Worm (Caenorhabditis elegans) whole organism, L2 larva: ENCODE measurements around the gene umps-1.

Experiments
- C34F6.9 ChIP-seq: fragments of 150-350 bp; optimal IDR thresholded peaks from 2 replicates; lab custom pipeline; 2014; ENCODE audit warnings: missing biosample characterization, missing genetic modification characterization
- F13H6.1 ChIP-seq: sonication (generic microtip); optimal IDR thresholded peaks from 2 replicates; lab custom pipeline; 2016; ENCODE audit warnings: missing genetic modification characterization, missing compliant biosample characterization
- R02D3.7 ChIP-seq: fragments of 150-350 bp; optimal IDR thresholded peaks from 2 replicates; lab custom pipeline; 2014; ENCODE audit warnings: missing biosample characterization, missing genetic modification characterization
- Y55F3AM.14 ChIP-seq: fragments of 200-800 bp; sonication (Bioruptor generic); optimal IDR thresholded peaks from 2 replicates; lab custom pipeline; 2018; ENCODE audit warnings: mild to moderate bottlenecking, missing genetic modification characterization, missing compliant biosample characterization
- ZK546.5 ChIP-seq: sonication (generic microtip); optimal IDR thresholded peaks from 2 replicates; lab custom pipeline; 2017; ENCODE audit warnings: missing biosample characterization, missing genetic modification characterization
- aly-2 ChIP-seq: fragments of 150-350 bp; optimal IDR thresholded peaks from 2 replicates; lab custom pipeline; 2014; ENCODE audit warnings: missing biosample characterization, missing genetic modification characterization
- ama-1 ChIP-seq: fragments of 150-350 bp; optimal IDR thresholded peaks from 2 replicates; lab custom pipeline; 2018; ENCODE audit warnings: inconsistent platforms
- blmp-1 ChIP-seq: sonication (generic microtip); optimal IDR thresholded peaks from 2 replicates; lab custom pipeline; 2017; ENCODE audit warnings: missing genetic modification characterization, mild to moderate bottlenecking, missing compliant biosample characterization, antibody characterized with exemption, moderate library complexity; ENCODE audit not compliant: insufficient read depth
- ceh-16 ChIP-seq: fragments of 150-350 bp; optimal IDR thresholded peaks from 2 replicates; lab custom pipeline; 2014; ENCODE audit warnings: missing biosample characterization, missing genetic modification characterization
- dmd-4 ChIP-seq: sonication (generic microtip); optimal IDR thresholded peaks from 2 replicates; lab custom pipeline; 2017; ENCODE audit warnings: missing biosample characterization, missing genetic modification characterization
- egl-27 ChIP-seq: sonication (generic microtip); optimal IDR thresholded peaks from 3 replicates; lab custom pipeline; 2017; ENCODE audit warnings: missing biosample characterization, missing genetic modification reagents, missing genetic modification characterization
- fos-1 ChIP-seq: fragments of 150-350 bp; optimal IDR thresholded peaks from 2 replicates; lab custom pipeline; 2014; ENCODE audit warnings: missing biosample characterization, missing genetic modification characterization
- lin-11 ChIP-seq: fragments of 150-350 bp; sonication (generic microtip); optimal IDR thresholded peaks from 2 replicates; lab custom pipeline; 2014; ENCODE audit warnings: missing biosample characterization, missing genetic modification characterization, inconsistent platforms, mixed read lengths
- lin-13 ChIP-seq: fragments of 150-350 bp; optimal IDR thresholded peaks from 2 replicates; lab custom pipeline; 2014; ENCODE audit warnings: missing biosample characterization, missing genetic modification reagents, missing genetic modification characterization
- lin-39 ChIP-seq: fragments of 150-350 bp; optimal IDR thresholded peaks from 2 replicates; lab custom pipeline; 2014; ENCODE audit warnings: missing biosample characterization, missing genetic modification reagents, missing genetic modification characterization
- lsy-2 ChIP-seq, 2 experiments: fragments of 150-350 bp in 1 of 2; sonication (generic microtip) in 1 of 2; optimal IDR thresholded peaks; 2 replicates each; lab custom pipeline; 2014 to 2017; ENCODE audit warnings: missing biosample characterization in 2 of 2, missing genetic modification characterization in 2 of 2
- mab-5 ChIP-seq: fragments of 150-350 bp; optimal IDR thresholded peaks from 2 replicates; lab custom pipeline; 2014; ENCODE audit warnings: missing biosample characterization, missing genetic modification characterization
- mbf-1 ChIP-seq: sonication (generic microtip); optimal IDR thresholded peaks from 2 replicates; lab custom pipeline; 2017; ENCODE audit warnings: missing biosample characterization, missing genetic modification characterization
- nhr-11 ChIP-seq: fragments of 150-350 bp; optimal IDR thresholded peaks from 2 replicates; lab custom pipeline; 2014; ENCODE audit warnings: missing biosample characterization, missing genetic modification characterization
- nhr-12 ChIP-seq: fragments of 150-350 bp; optimal IDR thresholded peaks from 2 replicates; lab custom pipeline; 2014; ENCODE audit warnings: missing biosample characterization, missing genetic modification characterization
- nhr-129 ChIP-seq: fragments of 150-350 bp; optimal IDR thresholded peaks from 2 replicates; lab custom pipeline; 2014; ENCODE audit warnings: missing biosample characterization, missing genetic modification characterization
- nhr-21 ChIP-seq: fragments of 150-350 bp; optimal IDR thresholded peaks from 2 replicates; lab custom pipeline; 2014; ENCODE audit warnings: missing biosample characterization, missing genetic modification characterization
- nhr-23 ChIP-seq: fragments of 150-350 bp; optimal IDR thresholded peaks from 2 replicates; lab custom pipeline; 2014; ENCODE audit warnings: missing biosample characterization, missing genetic modification reagents, missing genetic modification characterization
- nhr-25 ChIP-seq: fragments of 150-350 bp; sonication (generic microtip); optimal IDR thresholded peaks from 3 replicates; lab custom pipeline; 2014; ENCODE audit warnings: missing biosample characterization, missing genetic modification characterization
- nhr-6 ChIP-seq: fragments of 150-350 bp; optimal IDR thresholded peaks from 2 replicates; lab custom pipeline; 2014; ENCODE audit warnings: missing biosample characterization, missing genetic modification characterization
- nhr-77 ChIP-seq: fragments of 150-350 bp; optimal IDR thresholded peaks from 2 replicates; lab custom pipeline; 2014; ENCODE audit warnings: missing biosample characterization, missing genetic modification characterization
- sem-4 ChIP-seq: fragments of 150-350 bp; optimal IDR thresholded peaks from 2 replicates; lab custom pipeline; 2014; ENCODE audit warnings: missing biosample characterization, missing genetic modification reagents, missing genetic modification characterization
- skn-1 ChIP-seq: sonication (generic microtip); optimal IDR thresholded peaks from 2 replicates; lab custom pipeline; 2017; ENCODE audit warnings: missing biosample characterization, missing genetic modification characterization
- sma-3 ChIP-seq: sonication (generic microtip); optimal IDR thresholded peaks from 2 replicates; lab custom pipeline; 2016; ENCODE audit warnings: missing genetic modification reagents, missing genetic modification characterization, missing compliant biosample characterization
- sma-9 ChIP-seq, 2 experiments: fragments of 150-350 bp in 1 of 2; sonication (generic microtip) in 1 of 2; optimal IDR thresholded peaks; 2 replicates each; lab custom pipeline; 2014 to 2016; ENCODE audit warnings: missing genetic modification characterization in 2 of 2, mild to moderate bottlenecking in 1 of 2, missing biosample characterization in 1 of 2, missing compliant biosample characterization in 1 of 2, missing genetic modification reagents in 1 of 2, moderate library complexity in 1 of 2
- snpc-4 ChIP-seq: fragments of 150-350 bp; optimal IDR thresholded peaks from 2 replicates; lab custom pipeline; 2014; ENCODE audit warnings: missing biosample characterization, missing genetic modification characterization
- unc-39 ChIP-seq: fragments of 150-350 bp; optimal IDR thresholded peaks from 2 replicates; lab custom pipeline; 2014; ENCODE audit warnings: missing biosample characterization, missing genetic modification characterization
- unc-55 ChIP-seq: fragments of 150-350 bp; sonication (generic microtip); optimal IDR thresholded peaks from 3 replicates; lab custom pipeline; 2014; ENCODE audit warnings: missing biosample characterization, missing genetic modification reagents, missing genetic modification characterization
- unc-62 ChIP-seq: fragments of 150-350 bp; optimal IDR thresholded peaks from 2 replicates; lab custom pipeline; 2014; ENCODE audit warnings: missing biosample characterization, missing genetic modification reagents, missing genetic modification characterization
- ztf-1 ChIP-seq: fragments of 200-800 bp; sonication (Bioruptor generic); conservative IDR thresholded peaks from 2 replicates; pipeline ENCODE4 v1.3.6; 2022; ENCODE audit warnings: missing genetic modification characterization, missing compliant biosample characterization
- ztf-11 ChIP-seq: sonication (generic microtip); optimal IDR thresholded peaks from 2 replicates; lab custom pipeline; 2017; ENCODE audit warnings: missing biosample characterization, missing genetic modification characterization
- ztf-4 ChIP-seq: fragments of 150-350 bp; optimal IDR thresholded peaks from 2 replicates; lab custom pipeline; 2014; ENCODE audit warnings: missing biosample characterization, missing genetic modification characterization

Gene umps-1

ce11 chrIII:10318755-10319154 lies 38.7 kb downstream of the umps-1 start, which contains the start of gene unc-69 (continued):
- TF ChIP-seq dmd-4 (tag; lab: Kevin White, UChicago) (no peak), ZK546.5 (tag; lab: Kevin White, UChicago) (no peak), R02D3.7 (tag; lab: Kevin White, UChicago) (no peak), unc-39 (tag; lab: Kevin White, UChicago) (no peak), unc-55 (GFP tag; lab: Kevin White, UChicago) (peak; percentile 88), sma-3 (GFP tag; lab: Kevin White, UChicago) (no peak), skn-1 (tag; lab: Kevin White, UChicago) (no peak), nhr-6 (no peak), mab-5 (tag; lab: Kevin White, UChicago) (peak; percentile 50), lsy-2 (tag; optimal IDR thresholded peaks at IDR 0.05; lab: Kevin White, UChicago) (peak in 1 of 2 experiments; percentile 84), blmp-1 (tag; lab: Kevin White, UChicago) (no peak), egl-27 (no peak), nhr-129 (tag; lab: Kevin White, UChicago) (peak; percentile 65), C34F6.9 (peak; percentile 86), mbf-1 (tag; lab: Kevin White, UChicago) (no peak), sem-4 (peak; percentile 19), lin-11 (tag; lab: Kevin White, UChicago) (peak; percentile 17), ztf-1 (GFP tag; lab: Robert Waterston, UW) (no peak), aly-2 (tag; lab: Kevin White, UChicago) (no peak), lin-39 (tag; lab: Kevin White, UChicago) (no peak), ama-1 (lab: Kevin White, UChicago) (no peak), ztf-4 (tag; lab: Kevin White, UChicago) (no peak)

- TF ChIP-seq R02D3.7 (tag; lab: Kevin White, UChicago) (no peak), ztf-11 (no peak), unc-62 (no peak), ceh-16 (tag; lab: Kevin White, UChicago) (no peak), nhr-21 (no peak), F13H6.1 (tag; lab: Kevin White, UChicago) (no peak), nhr-25 (tag; lab: Kevin White, UChicago) (no peak), ztf-4 (tag; lab: Kevin White, UChicago) (no peak), nhr-77 (no peak)
- TF ChIP-seq, all 48 proteins: peak for 0
Measured at ce11 chrIII:10318062-10318609, 39.3 kb downstream of the umps-1 start, which contains the start of the genes unc-50 and ostf-4. Gene unc-50 (minus strand): TSS chrIII:10318162. Gene ostf-4 (minus strand): TSS chrIII:10318559.

DNA sequence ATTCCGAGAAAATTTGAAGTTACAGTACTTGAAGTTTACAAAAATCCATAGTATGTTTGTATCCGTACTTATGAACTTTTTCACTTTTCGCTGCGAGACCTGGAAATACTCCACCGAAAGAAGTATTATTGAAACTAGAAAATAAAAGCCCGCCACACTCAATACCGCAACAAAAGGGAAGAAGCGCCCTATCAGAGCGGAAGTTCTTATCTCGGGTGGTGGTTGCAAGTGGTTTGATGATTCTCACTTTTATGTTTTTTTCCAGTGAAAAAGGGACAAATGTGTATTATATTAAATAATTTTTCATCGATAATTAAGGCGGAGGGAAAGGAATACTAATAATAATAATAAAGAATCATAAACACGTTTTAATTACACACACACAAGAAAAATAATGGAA lies 43.2 kb downstream of the umps-1 start:
- TF ChIP-seq nhr-6 (no peak), fos-1 (peak; percentile 75)

DNA sequence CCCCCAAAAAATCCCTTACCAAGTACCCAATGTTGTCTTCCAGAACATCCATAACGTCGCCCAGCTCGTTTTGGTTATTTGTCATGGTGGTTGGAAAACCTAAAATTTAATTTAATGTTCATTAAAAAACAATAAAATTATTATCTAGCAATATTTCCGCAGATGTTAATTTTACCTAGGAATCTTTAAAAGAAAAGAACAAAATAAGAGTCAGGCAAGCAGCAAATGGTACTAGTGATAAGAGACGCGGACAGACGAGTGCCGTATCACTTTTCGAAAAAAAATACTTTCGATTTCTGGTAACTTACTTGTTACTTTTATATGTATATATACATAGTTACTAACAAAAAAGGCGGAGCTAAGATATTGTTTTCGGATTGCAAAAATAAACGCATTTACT lies 46.4 kb downstream of the umps-1 start, which contains the start of gene T07A5.7:
T07A5.7 (minus strand) TSS at position 101 of the 400 bp plus-strand sequence.
- no peak for TF ChIP-seq lsy-2 (tag; optimal IDR thresholded peaks at IDR 0.05; lab: Kevin White, UChicago)
- TF ChIP-seq lin-13 (GFP tag; lab: Kevin White, UChicago) = no peak
- no peak for TF ChIP-seq ceh-16 (tag; lab: Kevin White, UChicago)
- TF ChIP-seq nhr-23 (tag; lab: Kevin White, UChicago) = no peak
- TF ChIP-seq R02D3.7 (tag; lab: Kevin White, UChicago) = no peak
- TF ChIP-seq nhr-11 (tag; lab: Kevin White, UChicago) = no peak
- no peak for TF ChIP-seq nhr-6
- no peak for TF ChIP-seq nhr-129 (tag; lab: Kevin White, UChicago)
- no peak for TF ChIP-seq snpc-4 (tag; lab: Kevin White, UChicago)
- TF ChIP-seq Y55F3AM.14 (GFP tag; lab: Kevin White, UChicago) = no peak
- TF ChIP-seq nhr-12 (tag; lab: Kevin White, UChicago) = no peak
- TF ChIP-seq aly-2 (tag; lab: Kevin White, UChicago) = no peak
- no peak for TF ChIP-seq unc-62
- no peak for TF ChIP-seq ztf-4 (tag; lab: Kevin White, UChicago)
- no peak for TF ChIP-seq nhr-77
- TF ChIP-seq sem-4 = no peak
- no peak for TF ChIP-seq dmd-4 (tag; lab: Kevin White, UChicago)
- TF ChIP-seq unc-39 (tag; lab: Kevin White, UChicago) = no peak
- no peak for TF ChIP-seq sma-9 (GFP tag; optimal IDR thresholded peaks at IDR 0.05; lab: Kevin White, UChicago)
- TF ChIP-seq sma-9 (tag; optimal IDR thresholded peaks at IDR 0.05; lab: Kevin White, UChicago) = no peak
